Fruit fly (Drosophila melanogaster): Measurements from ENCODE around the gene CG15239.

- no peak for TF ChIP-seq CG7839 (tag; optimal IDR thresholded peaks at IDR 0.05)
- no peak for TF ChIP-seq mam (GFP tag; optimal IDR thresholded peaks at IDR 0.05)
- no peak for TF ChIP-seq CG3847 (GFP tag; IDR thresholded peaks at IDR 0.05)
- TF ChIP-seq CG12744 (GFP tag; optimal IDR thresholded peaks at IDR 0.05) = no peak
- TF ChIP-seq Dip2 (GFP tag; IDR thresholded peaks at IDR 0.05) = no peak
- TF ChIP-seq CTCF (GFP tag; optimal IDR thresholded peaks at IDR 0.05) = no peak
- no peak for TF ChIP-seq Atf3 (GFP tag; optimal IDR thresholded peaks at IDR 0.05)
- no peak for TF ChIP-seq phol (tag; optimal IDR thresholded peaks at IDR 0.05)
- no peak for TF ChIP-seq CG18262 (tag; optimal IDR thresholded peaks at IDR 0.05)
- no peak for TF ChIP-seq CkIIα-i1 (GFP tag; IDR thresholded peaks at IDR 0.05)
- no peak for TF ChIP-seq ac (GFP tag; optimal IDR thresholded peaks at IDR 0.05)
- TF ChIP-seq ab (GFP tag; optimal IDR thresholded peaks at IDR 0.05) = no peak
These were observed 9.0 kb upstream of the CG15239 start for dm6 chrX:3874949-3875348.
